Fruit fly (Drosophila melanogaster): ENCODE results near the gene Hibch.

The Hibch gene

dm6 chr3R:15340052-15340732 lies 16.8 kb upstream of the Hibch start, which contains the start of gene SerRS-m:
SerRS-m (plus strand) TSS chr3R:15340667.
- no peak for TF ChIP-seq CG10348 (GFP tag; IDR thresholded peaks at IDR 0.05)
- TF ChIP-seq CG34367 (tag; optimal IDR thresholded peaks at IDR 0.05), result no peak
- no peak for TF ChIP-seq Pif1B (GFP tag; optimal IDR thresholded peaks at IDR 0.05)
- TF ChIP-seq CG32121 (GFP tag; IDR thresholded peaks at IDR 0.05), result no peak
- TF ChIP-seq CG12605 (GFP tag; IDR thresholded peaks at IDR 0.05), result no peak
- TF ChIP-seq CG8301 (tag; optimal IDR thresholded peaks at IDR 0.05), result no peak
- TF ChIP-seq CG4496 (GFP tag; IDR thresholded peaks at IDR 0.05), result no peak
- TF ChIP-seq CG14655 (GFP tag; optimal IDR thresholded peaks at IDR 0.05), result no peak

DNA sequence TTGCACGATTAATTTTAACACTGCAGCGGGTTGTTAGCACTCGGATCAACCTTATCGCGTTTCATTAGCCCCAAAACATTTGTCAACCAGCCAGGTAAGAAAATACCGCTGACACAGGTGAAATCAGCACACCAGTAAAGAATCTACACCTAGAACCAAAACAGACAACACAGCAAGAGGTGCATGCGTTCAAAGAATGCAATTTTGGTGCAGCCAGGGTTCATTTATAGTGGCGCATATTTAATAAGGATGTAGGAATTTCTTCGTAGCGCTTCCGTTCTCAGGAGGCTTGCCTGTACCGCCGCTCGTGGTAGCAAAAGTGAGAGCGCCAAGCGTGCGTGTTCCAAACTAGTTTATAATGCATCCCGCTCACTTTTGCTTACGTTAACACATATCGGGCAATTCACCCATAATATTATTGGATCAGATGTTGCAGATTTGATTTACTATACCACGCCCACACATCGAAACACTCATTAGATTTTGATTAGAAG lies 14.6 kb upstream of the Hibch start:
- TF ChIP-seq CG8301 (tag; optimal IDR thresholded peaks at IDR 0.05), result no peak
- no peak for TF ChIP-seq CG14655 (GFP tag; optimal IDR thresholded peaks at IDR 0.05)
- TF ChIP-seq fd96Ca (GFP tag; IDR thresholded peaks at IDR 0.05), result peak; percentile 55; the same call in 1 of the 3 replicates
- TF ChIP-seq EcR (GFP tag; optimal IDR thresholded peaks at IDR 0.05), result no peak
- peak; percentile 57; the same call in 1 of the 2 replicates for TF ChIP-seq CG32121 (GFP tag; IDR thresholded peaks at IDR 0.05)
- TF ChIP-seq Ets98B (GFP tag; IDR thresholded peaks at IDR 0.05), result peak; percentile 51; the same call in 1 of the 2 replicates
- TF ChIP-seq CG4496 (GFP tag; IDR thresholded peaks at IDR 0.05), result peak; percentile 61; the same call in 2 of the 3 replicates
- no peak for TF ChIP-seq CG8159 (tag; optimal IDR thresholded peaks at IDR 0.05)

- TF ChIP-seq CG12605 (GFP tag; IDR thresholded peaks at IDR 0.05) (0 out of 2 replicates have a peak, but pooled peaks have one; percentile 6), CG10348 (GFP tag; IDR thresholded peaks at IDR 0.05) (no peak), Pif1B (GFP tag; optimal IDR thresholded peaks at IDR 0.05) (no peak), CG8159 (tag; optimal IDR thresholded peaks at IDR 0.05) (no peak), CG4496 (GFP tag; IDR thresholded peaks at IDR 0.05) (peak; percentile 34; the same call in 1 of the 3 replicates), CG34367 (tag; optimal IDR thresholded peaks at IDR 0.05) (peak; percentile 35), CG32121 (GFP tag; IDR thresholded peaks at IDR 0.05) (no peak), CG15710 (tag; optimal IDR thresholded peaks at IDR 0.05) (peak; percentile 15), CG17806 (tag; optimal IDR thresholded peaks at IDR 0.05) (peak; percentile 21), CG8301 (tag; optimal IDR thresholded peaks at IDR 0.05) (peak; percentile 43), Ets98B (GFP tag; IDR thresholded peaks at IDR 0.05) (peak; percentile 16), Pif1A (GFP tag; optimal IDR thresholded peaks at IDR 0.05) (no peak), D1 (tag; optimal IDR thresholded peaks at IDR 0.05) (no peak), rn (GFP tag; IDR thresholded peaks at IDR 0.05) (no peak), fd96Ca (GFP tag; IDR thresholded peaks at IDR 0.05) (no peak), Snoo (tag; optimal IDR thresholded peaks at IDR 0.05) (peak; percentile 64), gl (tag; optimal IDR thresholded peaks at IDR 0.05) (no peak), CG9948 (tag; optimal IDR thresholded peaks at IDR 0.05) (peak; percentile 17), CG13204 (GFP tag; optimal IDR thresholded peaks at IDR 0.05) (no peak), EcR (GFP tag; optimal IDR thresholded peaks at IDR 0.05) (peak; percentile 44)
Measured at dm6 chr3R:15342926-15343685, 13.9 kb upstream of the Hibch start, which contains the start of gene Nagk. Nagk (minus strand) TSS chr3R:15343256.

DNA sequence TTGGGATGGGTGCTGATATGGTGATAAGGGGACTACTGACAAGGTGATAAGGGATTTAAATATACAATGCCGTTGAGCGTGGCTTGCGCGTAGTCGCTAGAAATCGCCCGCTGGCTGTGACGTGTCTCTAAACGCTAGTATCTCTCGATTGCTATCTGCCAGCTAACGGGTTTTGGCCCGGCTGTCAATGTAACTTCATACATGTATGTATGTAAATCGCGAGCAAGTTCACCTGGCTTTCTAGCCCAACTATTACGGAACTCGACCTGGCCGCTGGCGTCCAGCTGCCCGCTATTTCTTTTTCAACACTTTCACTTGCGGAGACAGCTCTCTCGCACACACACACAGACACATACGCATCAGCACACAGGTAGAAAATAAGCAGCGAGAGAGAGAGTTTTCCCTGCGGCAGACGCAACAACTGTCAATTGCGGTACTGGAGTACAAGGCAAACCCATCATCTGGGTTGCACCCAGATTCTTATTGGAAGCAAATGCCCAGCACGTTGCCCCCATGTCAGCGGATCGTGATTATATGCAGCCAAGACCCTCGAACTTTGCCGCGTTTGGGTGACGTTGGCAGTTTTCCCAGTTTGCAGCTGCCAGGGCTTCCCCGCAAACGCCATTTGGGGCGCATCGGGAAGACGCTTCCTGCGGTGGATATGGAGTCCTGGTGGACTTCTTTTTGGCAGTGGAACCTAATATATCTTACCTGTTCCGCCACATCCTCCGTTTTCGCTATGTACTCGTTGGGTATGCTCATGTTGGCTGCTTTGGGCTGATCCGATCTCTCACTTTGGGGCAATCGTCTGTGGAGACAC lies 11.6 kb upstream of the Hibch start:
- no peak for TF ChIP-seq CG10348 (GFP tag; IDR thresholded peaks at IDR 0.05)
- peak; percentile 10 for TF ChIP-seq CG8301 (tag; optimal IDR thresholded peaks at IDR 0.05)

DNA sequence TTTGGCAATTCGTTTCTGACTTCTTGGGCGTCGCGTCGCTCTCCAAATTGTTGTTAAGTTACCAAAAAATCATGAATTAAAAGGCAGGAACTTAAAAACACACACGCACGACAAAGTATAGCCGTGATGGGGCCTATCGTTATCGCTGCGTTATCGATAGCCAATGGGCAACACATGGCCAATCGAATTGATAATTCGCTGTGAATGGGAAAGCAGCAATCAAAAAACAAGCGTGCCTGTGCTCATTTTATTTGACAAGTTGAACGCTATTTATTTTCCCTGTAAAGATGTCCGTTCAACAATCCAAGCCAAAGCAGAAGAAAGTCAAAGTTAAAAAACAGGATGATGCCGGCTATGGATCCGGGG lies 11.0 kb upstream of the Hibch start, which contains the start of the genes Surf4 and CG31301:
Gene Surf4, minus strand, starts transcription at position 159 of the 366 bp plus-strand sequence.
Gene CG31301, plus strand, starts transcription at position 188 of the 366 bp plus-strand sequence.
- TF ChIP-seq CG17806 (tag; optimal IDR thresholded peaks at IDR 0.05) (no peak), Ets98B (GFP tag; IDR thresholded peaks at IDR 0.05) (no peak), CG14655 (GFP tag; optimal IDR thresholded peaks at IDR 0.05) (no peak), CG4496 (GFP tag; IDR thresholded peaks at IDR 0.05) (no peak), CG15710 (tag; optimal IDR thresholded peaks at IDR 0.05) (no peak), rn (GFP tag; IDR thresholded peaks at IDR 0.05) (no peak), EcR (GFP tag; optimal IDR thresholded peaks at IDR 0.05) (no peak), CG9948 (tag; optimal IDR thresholded peaks at IDR 0.05) (no peak), gl (tag; optimal IDR thresholded peaks at IDR 0.05) (no peak), CG13204 (GFP tag; optimal IDR thresholded peaks at IDR 0.05) (no peak), fd96Ca (GFP tag; IDR thresholded peaks at IDR 0.05) (no peak)

- peak; percentile 4 for TF ChIP-seq CG34367 (tag; optimal IDR thresholded peaks at IDR 0.05)
- TF ChIP-seq CG4496 (GFP tag; IDR thresholded peaks at IDR 0.05), result peak; percentile 63; the same call in 2 of the 3 replicates
- TF ChIP-seq CG13204 (GFP tag; optimal IDR thresholded peaks at IDR 0.05), result no peak
- peak; percentile 17 for TF ChIP-seq CG9948 (tag; optimal IDR thresholded peaks at IDR 0.05)
- TF ChIP-seq Ets98B (GFP tag; IDR thresholded peaks at IDR 0.05), result peak; percentile 18; the same call in 1 of the 2 replicates
- no peak for TF ChIP-seq Pif1A (GFP tag; optimal IDR thresholded peaks at IDR 0.05)
- TF ChIP-seq rn (GFP tag; IDR thresholded peaks at IDR 0.05), result no peak
- TF ChIP-seq CG15710 (tag; optimal IDR thresholded peaks at IDR 0.05), result peak; percentile 49
- peak; percentile 44 for TF ChIP-seq Snoo (tag; optimal IDR thresholded peaks at IDR 0.05)
- no peak for TF ChIP-seq CG8301 (tag; optimal IDR thresholded peaks at IDR 0.05)
- TF ChIP-seq CG10348 (GFP tag; IDR thresholded peaks at IDR 0.05), result no peak
- TF ChIP-seq CG17806 (tag; optimal IDR thresholded peaks at IDR 0.05), result peak; percentile 39
- TF ChIP-seq CG14655 (GFP tag; optimal IDR thresholded peaks at IDR 0.05), result no peak
- peak; percentile 31; the same call in 1 of the 3 replicates for TF ChIP-seq fd96Ca (GFP tag; IDR thresholded peaks at IDR 0.05)
- peak; percentile 49; the same call in 1 of the 2 replicates for TF ChIP-seq CG32121 (GFP tag; IDR thresholded peaks at IDR 0.05)
- no peak for TF ChIP-seq gl (tag; optimal IDR thresholded peaks at IDR 0.05)
Measured at dm6 chr3R:15347822-15348221, 9.2 kb upstream of the Hibch start, which contains the start of the genes CG42726 and CG42727. CG42726 (plus strand) TSS chr3R:15348048. CG42727 (plus strand) TSS chr3R:15348048.
